Worm (Caenorhabditis elegans): ENCODE data around the gene math-49.
"Not testable (repeated sequence)": the region's sequence is repeated elsewhere in the genome, so short reads cannot be mapped to it uniquely, and the experiment has no call there.

math-49 gene

ce11 chrII:1955568-1955967 lies at the start of gene math-49:
Gene math-49 (minus strand): TSS chrII:1955668.
- not testable (repeated sequence) for TF ChIP-seq egrh-3 (GFP tag; IDR thresholded peaks at IDR 0.05); aptf-2 (GFP tag; conservative IDR thresholded peaks at IDR 0.05); mcd-1 (GFP tag; IDR thresholded peaks at IDR 0.05)

- TF ChIP-seq madf-10 (tag; optimal IDR thresholded peaks at IDR 0.05); B0261.1 (tag; optimal IDR thresholded peaks at IDR 0.05); attf-3 (GFP tag; conservative IDR thresholded peaks at IDR 0.05): not testable (repeated sequence)
These were observed 45.3 kb upstream of the math-49 start, which contains the start of gene ceh-84 for ce11 chrII:2000720-2001119. Gene ceh-84 (minus strand): TSS chrII:2000820.

ce11 chrII:1998561-1998960 lies 43.1 kb upstream of the math-49 start, which contains the start of gene math-19:
Gene math-19 (plus strand): TSS chrII:1998861.
- not testable (repeated sequence) for TF ChIP-seq lin-40 (tag; optimal IDR thresholded peaks at IDR 0.05); bed-2 (GFP tag; IDR thresholded peaks at IDR 0.05); D2030.7 (GFP tag; IDR thresholded peaks at IDR 0.05)

ce11 chrII:1996237-1996636 lies 40.8 kb upstream of the math-49 start, which contains the start of gene math-20:
Gene math-20 (plus strand): TSS chrII:1996537.
- TF ChIP-seq K12H6.12 (tag; optimal IDR thresholded peaks at IDR 0.05), result no peak
- TF ChIP-seq lin-54 (GFP tag; optimal IDR thresholded peaks at IDR 0.05), result no peak

- no peak for TF ChIP-seq nfya-2 (GFP tag; IDR thresholded peaks at IDR 0.05)
- no peak for TF ChIP-seq nfya-1 (tag; optimal IDR thresholded peaks at IDR 0.05; ENCODE audit: borderline replicate concordance, insufficient read depth)
- no peak for TF ChIP-seq nhr-90 (tag; optimal IDR thresholded peaks at IDR 0.05)
- peak; percentile 27 for TF ChIP-seq nhr-80 (tag; optimal IDR thresholded peaks at IDR 0.05)
- no peak for TF ChIP-seq F22D6.2 (tag; optimal IDR thresholded peaks at IDR 0.05)
- TF ChIP-seq ztf-3 (GFP tag; optimal IDR thresholded peaks at IDR 0.05), result no peak
- TF ChIP-seq attf-6 (GFP tag; IDR thresholded peaks at IDR 0.05), result no peak
These were observed 40.3 kb upstream of the math-49 start for ce11 chrII:1995744-1996143.

ce11 chrII:1993738-1994137 lies 38.3 kb upstream of the math-49 start, which contains the start of gene math-21:
Gene math-21 (plus strand): TSS chrII:1994038.
- TF ChIP-seq nhr-80 (tag; optimal IDR thresholded peaks at IDR 0.05) (peak; percentile 10), cebp-1 (GFP tag; IDR thresholded peaks at IDR 0.05) (no peak), cebp-1 (tag; optimal IDR thresholded peaks at IDR 0.05) (no peak)

ce11 chrII:1989010-1989409 lies 33.5 kb upstream of the math-49 start, which contains the start of gene math-44:
Gene math-44 (plus strand): TSS chrII:1989310.
- TF ChIP-seq F23B12.7 (tag; optimal IDR thresholded peaks at IDR 0.05; ENCODE audit: insufficient read depth), result no peak
- no peak for TF ChIP-seq nhr-179 (tag; optimal IDR thresholded peaks at IDR 0.05)
- TF ChIP-seq nhr-80 (tag; optimal IDR thresholded peaks at IDR 0.05), result peak; percentile 4
- TF ChIP-seq ets-4 (GFP tag; optimal IDR thresholded peaks at IDR 0.05), result no peak

ce11 chrII:1986979-1987378 lies 31.5 kb upstream of the math-49 start, which contains the start of gene Y16E11A.4:
Gene Y16E11A.4 (plus strand): TSS chrII:1987279.
- TF ChIP-seq hlh-26 (GFP tag; conservative IDR thresholded peaks at IDR 0.05), result no peak

ce11 chrII:1949119-1949518 lies 6.3 kb downstream of the math-49 start:
- TF ChIP-seq Y53G8AR.9 (GFP tag; conservative IDR thresholded peaks at IDR 0.05) (0 out of 2 replicates have a peak, but pooled peaks have one; percentile 52), ztf-18 (tag; optimal IDR thresholded peaks at IDR 0.05) (no peak), ztf-22 (GFP tag; optimal IDR thresholded peaks at IDR 0.05) (no peak), B0019.2 (GFP tag; conservative IDR thresholded peaks at IDR 0.05) (no peak), nfya-2 (GFP tag; IDR thresholded peaks at IDR 0.05) (no peak), nhr-80 (tag; optimal IDR thresholded peaks at IDR 0.05) (peak; percentile 73), zim-3 (tag; optimal IDR thresholded peaks at IDR 0.05) (no peak), lin-26 (GFP tag; IDR thresholded peaks at IDR 0.05) (no peak), atf-7 (tag; optimal IDR thresholded peaks at IDR 0.05) (peak; percentile 24), Y95B8A.8 (GFP tag; IDR thresholded peaks at IDR 0.05) (no peak), dox-1 (GFP tag; IDR thresholded peaks at IDR 0.05) (peak; percentile 57), ztf-25 (GFP tag; IDR thresholded peaks at IDR 0.05) (no peak), F23B12.7 (tag; optimal IDR thresholded peaks at IDR 0.05; ENCODE audit: insufficient read depth) (no peak)
